Worm (Caenorhabditis elegans) whole organism, midembryonic: ENCODE measurements around the gene pqn-31.

Source experiments
- T22C8.4 ChIP-seq: fragments of 200-800 bp; sonication (Bioruptor generic); IDR thresholded peaks from 2 replicates; pipeline ENCODE4 v1.3.6; 2022; ENCODE audit warnings: missing genetic modification characterization, missing compliant biosample characterization
- cog-1 ChIP-seq: sonication (generic microtip); optimal IDR thresholded peaks from 2 replicates; lab custom pipeline; 2016; ENCODE audit warnings: missing genetic modification characterization, missing compliant biosample characterization
- flt-1 ChIP-seq: fragments of 200-800 bp; sonication (Bioruptor generic); IDR thresholded peaks from 2 replicates; pipeline ENCODE4 v1.3.6; 2022; ENCODE audit warnings: missing genetic modification characterization, missing compliant biosample characterization
- klf-2 ChIP-seq: fragments of 200-800 bp; sonication (Bioruptor generic); conservative IDR thresholded peaks from 2 replicates; pipeline ENCODE4 v1.3.6; 2022; ENCODE audit warnings: missing genetic modification reagents, missing genetic modification characterization, missing compliant biosample characterization
- med-1 ChIP-seq: sonication (generic microtip); optimal IDR thresholded peaks from 2 replicates; lab custom pipeline; 2017; ENCODE audit warnings: missing genetic modification characterization, mild to moderate bottlenecking, missing compliant biosample characterization, antibody characterized with exemption, missing genetic modification reagents; ENCODE audit not compliant: insufficient read depth
- ref-1 ChIP-seq: fragments of 200-800 bp; sonication (Bioruptor generic); conservative IDR thresholded peaks from 2 replicates; pipeline ENCODE4 v1.3.6; 2022; ENCODE audit warnings: missing genetic modification reagents, missing genetic modification characterization, missing compliant biosample characterization
- tab-1 ChIP-seq: fragments of 200-800 bp; sonication (Bioruptor generic); IDR thresholded peaks from 2 replicates; pipeline ENCODE4 v1.3.6; 2022; ENCODE audit warnings: missing genetic modification characterization, missing compliant biosample characterization
- ztf-23 ChIP-seq: fragments of 200-800 bp; sonication (Bioruptor generic); IDR thresholded peaks from 2 replicates; pipeline ENCODE4 v1.3.6; 2022; ENCODE audit warnings: missing genetic modification reagents, missing genetic modification characterization, missing compliant biosample characterization
- ztf-29 ChIP-seq: fragments of 200-800 bp; sonication (Bioruptor generic); IDR thresholded peaks from 2 replicates; pipeline ENCODE4 v1.3.6; 2022; ENCODE audit warnings: missing genetic modification reagents, missing genetic modification characterization, missing compliant biosample characterization

pqn-31 gene

DNA sequence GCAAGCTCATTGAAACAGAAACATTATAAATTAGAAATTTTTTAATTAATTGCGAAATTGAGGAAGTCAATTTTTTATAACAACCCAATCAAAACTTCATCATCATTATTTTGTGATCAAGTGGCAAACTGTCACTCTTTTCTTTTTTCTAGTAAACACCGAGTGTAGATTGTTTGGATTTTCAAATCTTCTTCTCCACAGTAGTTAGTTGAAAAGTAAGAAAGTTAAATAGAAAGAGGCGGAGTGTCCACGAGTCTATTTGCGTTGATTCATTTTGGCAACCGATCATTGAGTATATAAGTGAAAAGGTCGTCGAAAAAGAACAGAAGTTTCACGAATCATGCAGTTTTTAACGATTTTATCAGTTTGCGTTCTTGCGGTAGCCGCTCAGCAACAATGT, at the start of gene pqn-31:
Gene pqn-31, plus strand, starts transcription at position 301 of the 400 bp plus-strand sequence.
- TF ChIP-seq T22C8.4 (GFP tag; lab: Robert Waterston, UW) (no peak), med-1 (GFP tag; lab: Kevin White, UChicago) (no peak), tab-1 (GFP tag; lab: Robert Waterston, UW) (no peak), cog-1 (tag; lab: Kevin White, UChicago) (no peak), ztf-23 (GFP tag; lab: Robert Waterston, UW) (no peak), ztf-29 (GFP tag; lab: Robert Waterston, UW) (no peak), flt-1 (GFP tag; lab: Robert Waterston, UW) (no peak), klf-2 (no peak), ref-1 (GFP tag; lab: Robert Waterston, UW) (no peak)

DNA sequence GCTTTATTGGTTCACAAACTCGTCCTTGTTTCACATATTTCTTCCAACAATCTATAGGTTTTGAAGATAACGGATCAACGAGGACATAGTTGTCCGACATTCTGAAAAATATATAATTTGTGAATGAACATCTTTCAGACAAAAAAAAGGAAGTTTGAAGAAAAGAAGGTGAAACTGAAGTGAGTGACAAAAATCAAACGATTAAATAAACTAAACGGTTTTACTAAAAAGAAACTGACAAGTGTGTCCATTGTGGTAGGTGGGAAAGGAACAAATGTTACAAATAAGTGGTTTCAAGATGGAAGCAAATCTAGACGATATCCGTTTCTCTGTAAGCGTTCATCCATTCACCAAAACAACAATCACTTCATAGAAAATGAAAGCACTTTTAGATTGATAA, 47.0 kb upstream of the pqn-31 start, which contains the start of gene C25E10.12:
Gene C25E10.12, minus strand, starts transcription at position 101 of the 400 bp plus-strand sequence.
- TF ChIP-seq cog-1 (tag; lab: Kevin White, UChicago) (no peak), klf-2 (no peak), med-1 (GFP tag; lab: Kevin White, UChicago) (no peak), tab-1 (GFP tag; lab: Robert Waterston, UW) (no peak), ztf-29 (GFP tag; lab: Robert Waterston, UW) (no peak), ztf-23 (GFP tag; lab: Robert Waterston, UW) (no peak), T22C8.4 (GFP tag; lab: Robert Waterston, UW) (no peak), ref-1 (GFP tag; lab: Robert Waterston, UW) (no peak), flt-1 (GFP tag; lab: Robert Waterston, UW) (no peak)

DNA sequence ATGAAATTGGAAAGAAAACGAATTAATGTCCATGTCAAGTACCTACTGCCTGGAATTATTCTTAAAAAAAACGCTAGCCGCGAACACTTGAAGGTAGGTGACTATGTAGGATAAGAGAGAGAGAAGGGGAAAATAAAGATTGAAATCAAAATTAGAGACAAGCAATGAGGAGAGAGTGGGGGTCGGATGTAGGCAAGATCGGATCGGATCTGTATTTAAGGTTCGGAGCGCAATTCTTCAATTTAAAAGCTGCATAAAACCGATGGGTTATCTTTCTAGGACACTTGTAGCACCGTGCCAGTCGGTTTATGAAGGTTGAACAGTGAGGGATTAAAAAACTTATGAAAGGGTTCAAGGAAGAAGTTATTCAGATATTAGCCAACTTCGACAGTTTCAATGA, 46.2 kb upstream of the pqn-31 start:
- no peak for TF ChIP-seq ref-1 (GFP tag; lab: Robert Waterston, UW)
- TF ChIP-seq cog-1 (tag; lab: Kevin White, UChicago), result no peak
- no peak for TF ChIP-seq klf-2
- no peak for TF ChIP-seq ztf-29 (GFP tag; lab: Robert Waterston, UW)

DNA sequence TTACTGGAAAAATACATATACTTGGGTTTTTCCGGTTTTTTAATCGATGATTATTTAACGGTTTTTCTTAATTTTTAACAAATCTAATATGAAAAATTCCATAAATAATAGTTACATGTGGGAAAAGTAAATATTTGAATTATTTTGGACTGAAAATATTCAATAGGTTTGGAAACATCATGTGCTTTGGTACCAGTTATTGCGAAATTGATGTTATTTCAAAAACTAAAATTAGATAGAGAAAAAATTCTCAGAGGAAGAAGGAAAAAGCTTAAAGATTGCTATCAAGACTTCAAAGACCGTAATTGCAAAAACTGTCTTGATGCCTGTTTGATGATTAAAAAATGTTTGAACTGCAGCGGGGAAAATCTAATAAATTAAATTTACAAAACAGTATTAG, 44.4 kb upstream of the pqn-31 start:
- TF ChIP-seq flt-1 (GFP tag; lab: Robert Waterston, UW) (no peak), klf-2 (no peak), ztf-29 (GFP tag; lab: Robert Waterston, UW) (no peak), tab-1 (GFP tag; lab: Robert Waterston, UW) (no peak), ztf-23 (GFP tag; lab: Robert Waterston, UW) (no peak), T22C8.4 (GFP tag; lab: Robert Waterston, UW) (no peak), ref-1 (GFP tag; lab: Robert Waterston, UW) (no peak), med-1 (GFP tag; lab: Kevin White, UChicago) (no peak), cog-1 (tag; lab: Kevin White, UChicago) (no peak)

DNA sequence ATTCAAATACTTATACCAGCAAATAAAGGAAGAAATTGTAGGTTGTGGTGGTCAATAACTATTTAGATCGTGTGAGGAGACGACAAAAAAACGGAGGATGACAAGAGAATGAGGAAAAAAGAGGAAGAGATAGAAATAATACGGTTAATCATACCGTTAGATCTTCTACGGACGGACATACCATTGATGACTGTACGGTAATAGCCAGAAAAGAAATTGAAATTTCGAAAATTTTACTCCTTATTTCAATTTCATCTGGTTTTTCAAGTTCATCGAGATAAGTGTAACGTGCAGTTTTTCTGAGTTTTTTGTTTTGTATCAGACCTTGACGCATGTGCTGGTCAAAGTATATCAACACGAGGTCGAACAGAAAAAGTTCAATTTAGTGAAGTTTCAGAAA, 43.5 kb upstream of the pqn-31 start:
- TF ChIP-seq flt-1 (GFP tag; lab: Robert Waterston, UW), result no peak
- TF ChIP-seq cog-1 (tag; lab: Kevin White, UChicago), result no peak
- TF ChIP-seq med-1 (GFP tag; lab: Kevin White, UChicago), result no peak
- TF ChIP-seq ztf-29 (GFP tag; lab: Robert Waterston, UW), result no peak
- TF ChIP-seq tab-1 (GFP tag; lab: Robert Waterston, UW), result no peak
- no peak for TF ChIP-seq ref-1 (GFP tag; lab: Robert Waterston, UW)
- TF ChIP-seq T22C8.4 (GFP tag; lab: Robert Waterston, UW), result no peak

DNA sequence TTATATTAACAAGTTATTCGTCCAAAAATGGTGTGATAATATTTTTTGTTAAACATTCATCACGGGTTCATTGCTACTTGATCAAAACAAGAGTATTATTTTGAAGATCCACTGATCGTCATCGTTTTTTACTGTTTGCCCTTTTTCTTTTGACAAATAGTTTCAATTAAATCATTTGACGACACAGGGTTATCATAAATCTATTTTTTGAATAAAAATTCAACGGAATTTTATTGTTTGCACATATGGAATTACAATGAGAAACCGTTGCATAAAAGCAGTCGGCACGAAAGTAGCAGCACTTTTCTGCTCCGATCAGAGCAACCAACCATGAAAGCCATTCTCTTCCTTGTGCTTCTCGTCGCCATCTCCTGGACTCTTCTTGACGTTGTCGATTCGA, 41.7 kb upstream of the pqn-31 start, which contains the start of gene fip-2:
Gene fip-2, plus strand, starts transcription at position 301 of the 400 bp plus-strand sequence.
- no peak for TF ChIP-seq ztf-29 (GFP tag; lab: Robert Waterston, UW)
- no peak for TF ChIP-seq ref-1 (GFP tag; lab: Robert Waterston, UW)

DNA sequence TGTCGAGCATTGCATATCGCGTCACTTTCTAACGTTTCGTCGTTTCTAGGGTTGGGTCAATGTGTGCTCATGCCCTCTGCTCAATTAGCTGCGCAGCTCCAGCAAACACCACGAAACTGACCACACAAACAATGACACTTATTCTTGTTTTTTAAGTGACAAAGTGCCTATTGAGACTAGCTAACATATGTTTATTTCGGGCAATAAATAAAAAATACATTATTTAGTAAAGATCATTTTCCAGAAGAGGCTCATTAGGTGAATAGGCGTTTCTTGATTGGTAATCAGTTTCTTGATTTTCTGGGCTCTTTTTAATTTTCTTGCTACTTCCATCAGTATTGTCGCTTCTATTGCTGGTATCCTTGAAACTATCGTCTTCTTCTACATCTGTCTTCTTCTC, 39.7 kb upstream of the pqn-31 start, which contains the start of gene T27E4.5:
Gene T27E4.5, minus strand, starts transcription at position 101 of the 400 bp plus-strand sequence.
- no peak for TF ChIP-seq tab-1 (GFP tag; lab: Robert Waterston, UW)
- no peak for TF ChIP-seq T22C8.4 (GFP tag; lab: Robert Waterston, UW)
- no peak for TF ChIP-seq ref-1 (GFP tag; lab: Robert Waterston, UW)
- no peak for TF ChIP-seq ztf-29 (GFP tag; lab: Robert Waterston, UW)

DNA sequence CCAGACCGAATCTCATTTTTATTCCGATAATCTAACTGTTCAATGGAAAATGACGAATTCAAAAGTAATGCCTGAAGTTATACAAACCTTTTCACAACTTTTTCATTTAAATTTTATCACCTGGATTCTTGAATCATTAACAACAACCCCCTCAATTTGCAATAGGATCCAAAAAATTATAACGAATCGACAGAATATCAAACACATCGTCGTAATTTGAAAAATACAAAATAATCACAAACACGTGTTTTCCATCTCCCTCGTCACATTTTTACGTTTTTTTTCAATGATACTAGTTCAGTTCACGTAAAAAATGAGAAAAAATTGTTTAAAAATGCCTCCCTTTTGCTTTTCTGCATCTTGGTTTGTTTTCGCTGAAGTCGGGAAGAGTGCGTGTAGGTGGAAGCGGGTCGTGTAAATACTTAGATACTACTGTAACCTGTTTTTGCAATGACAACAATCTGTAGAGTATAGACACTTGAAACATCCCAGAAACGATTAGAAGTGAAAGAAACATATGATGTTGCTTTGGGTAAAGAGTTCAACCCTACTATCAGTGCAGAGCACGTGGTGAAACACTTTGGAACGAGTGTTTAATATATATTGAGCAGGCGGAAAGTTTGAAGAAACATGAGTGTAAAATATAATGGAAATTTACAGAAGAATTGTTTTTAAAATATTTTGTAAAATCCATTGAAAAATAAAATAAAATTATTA, 35.9 kb upstream of the pqn-31 start, which contains the start of gene oac-50:
Gene oac-50, minus strand, starts transcription at position 219 of the 717 bp plus-strand sequence.
- TF ChIP-seq tab-1 (GFP tag; lab: Robert Waterston, UW) (no peak), flt-1 (GFP tag; lab: Robert Waterston, UW) (no peak), T22C8.4 (GFP tag; lab: Robert Waterston, UW) (no peak), klf-2 (no peak), ztf-23 (GFP tag; lab: Robert Waterston, UW) (no peak), med-1 (GFP tag; lab: Kevin White, UChicago) (no peak), ztf-29 (GFP tag; lab: Robert Waterston, UW) (no peak), ref-1 (GFP tag; lab: Robert Waterston, UW) (no peak), cog-1 (tag; lab: Kevin White, UChicago) (no peak)

DNA sequence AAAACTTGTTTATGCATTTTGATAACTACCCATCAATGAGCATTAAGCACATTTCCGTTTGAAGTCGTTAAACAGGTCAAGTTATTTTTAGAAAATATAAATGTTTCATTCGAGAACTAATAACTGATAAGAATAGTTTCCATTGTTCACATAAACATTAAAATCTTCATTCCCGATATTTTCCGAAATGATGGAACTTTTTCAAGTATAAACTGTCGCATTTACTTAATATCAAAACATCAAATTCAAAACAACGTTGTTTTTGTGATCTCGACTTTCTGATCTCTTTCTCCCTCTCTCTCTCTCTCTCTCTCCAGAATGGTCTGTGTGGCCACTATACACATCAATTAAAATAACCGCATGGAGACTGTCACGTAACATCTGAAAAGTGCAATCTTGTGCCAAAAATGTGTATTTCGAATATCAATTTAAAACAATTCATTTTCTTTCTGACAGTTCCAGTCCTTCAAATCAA, 35.0 kb upstream of the pqn-31 start:
- TF ChIP-seq klf-2 (no peak), cog-1 (tag; lab: Kevin White, UChicago) (no peak), ref-1 (GFP tag; lab: Robert Waterston, UW) (no peak), flt-1 (GFP tag; lab: Robert Waterston, UW) (no peak), T22C8.4 (GFP tag; lab: Robert Waterston, UW) (no peak), med-1 (GFP tag; lab: Kevin White, UChicago) (no peak), tab-1 (GFP tag; lab: Robert Waterston, UW) (no peak), ztf-23 (GFP tag; lab: Robert Waterston, UW) (no peak), ztf-29 (GFP tag; lab: Robert Waterston, UW) (no peak)
